Fruit fly (Drosophila melanogaster) whole organism, embryonic: ENCODE measurements around the gene CG10019.

Experiments used
- BtbVII ChIP-seq: fragments of 200-800 bp; sonication (Bioruptor generic); optimal IDR thresholded peaks from 3 replicates; lab custom pipeline; 2017; ENCODE audit warnings: missing biosample characterization, mild to moderate bottlenecking, missing genetic modification characterization
- CG10274 ChIP-seq: fragments of 200-800 bp; sonication (Bioruptor generic); optimal IDR thresholded peaks from 3 replicates; lab custom pipeline; 2017; ENCODE audit warnings: missing biosample characterization, mild to moderate bottlenecking, missing genetic modification characterization
- CG10959 ChIP-seq: fragments of 200-800 bp; sonication (Bioruptor generic); IDR thresholded peaks from 2 replicates; pipeline ENCODE4 v1.3.6; 2022; ENCODE audit warnings: missing biosample characterization, missing genetic modification characterization
- CG11504 ChIP-seq: fragments of 200-800 bp; sonication (Bioruptor generic); optimal IDR thresholded peaks from 3 replicates; lab custom pipeline; 2019; ENCODE audit warnings: missing biosample characterization, mild to moderate bottlenecking, missing genetic modification characterization, moderate library complexity
- CG11696 ChIP-seq: fragments of 200-800 bp; sonication (Bioruptor generic); IDR thresholded peaks from 2 replicates; pipeline ENCODE4 v1.3.6; 2022; ENCODE audit warnings: missing biosample characterization, missing genetic modification characterization
- CG13123 ChIP-seq: fragments of 200-800 bp; sonication (Bioruptor generic); optimal IDR thresholded peaks from 2 replicates; lab custom pipeline; 2016; ENCODE audit warnings: missing biosample characterization, missing genetic modification characterization
- CG13287 ChIP-seq: fragments of 200-800 bp; sonication (Bioruptor generic); IDR thresholded peaks from 2 replicates; pipeline ENCODE4 v1.3.6; 2022; ENCODE audit warnings: missing biosample characterization, missing genetic modification characterization; ENCODE audit not compliant: partially characterized antibody
- CG13894 ChIP-seq: fragments of 200-800 bp; sonication (Bioruptor generic); optimal IDR thresholded peaks from 3 replicates; lab custom pipeline; 2018; ENCODE audit warnings: missing biosample characterization, mild to moderate bottlenecking, missing genetic modification characterization, moderate library complexity
- CG15011 ChIP-seq: fragments of 200-800 bp; sonication (Bioruptor generic); optimal IDR thresholded peaks from 3 replicates; lab custom pipeline; 2018; ENCODE audit warnings: missing biosample characterization, mild to moderate bottlenecking, missing genetic modification characterization
- CG17829 ChIP-seq: fragments of 200-800 bp; optimal IDR thresholded peaks from 2 replicates; lab custom pipeline; 2019; ENCODE audit warnings: missing biosample characterization, mild to moderate bottlenecking, missing genetic modification characterization, moderate library complexity
- CG3163 ChIP-seq: fragments of 200-800 bp; sonication (Bioruptor generic); optimal IDR thresholded peaks from 3 replicates; lab custom pipeline; 2016; ENCODE audit warnings: missing biosample characterization, missing genetic modification characterization
- CG5245 ChIP-seq: fragments of 200-800 bp; sonication (Bioruptor generic); optimal IDR thresholded peaks from 3 replicates; lab custom pipeline; 2016; ENCODE audit warnings: missing biosample characterization, missing genetic modification characterization
- CG7987 ChIP-seq: fragments of 200-800 bp; sonication (Bioruptor generic); optimal IDR thresholded peaks from 2 replicates; lab custom pipeline; 2018; ENCODE audit warnings: missing biosample characterization, mild to moderate bottlenecking, missing genetic modification characterization, moderate library complexity
- Dbx ChIP-seq: fragments of 200-800 bp; sonication (Bioruptor generic); IDR thresholded peaks from 3 replicates; pipeline ENCODE4 v1.3.6; 2022; ENCODE audit warnings: missing biosample characterization, missing genetic modification characterization
- Deaf1 ChIP-seq: fragments of 200-800 bp; optimal IDR thresholded peaks from 3 replicates; lab custom pipeline; 2019; ENCODE audit warnings: missing biosample characterization, mild to moderate bottlenecking, missing genetic modification characterization, moderate library complexity
- Elba2 ChIP-seq: fragments of 200-800 bp; sonication (Bioruptor generic); optimal IDR thresholded peaks from 3 replicates; lab custom pipeline; 2016; ENCODE audit warnings: missing biosample characterization, missing genetic modification characterization
- Fer2 ChIP-seq: fragments of 200-800 bp; sonication (Bioruptor generic); optimal IDR thresholded peaks from 2 replicates; lab custom pipeline; 2018; ENCODE audit warnings: missing biosample characterization, mild to moderate bottlenecking, missing genetic modification characterization, moderate library complexity
- HLH4C ChIP-seq: fragments of 200-800 bp; sonication (Bioruptor generic); IDR thresholded peaks from 3 replicates; pipeline ENCODE4 v1.3.6; 2022; ENCODE audit warnings: missing biosample characterization, missing genetic modification characterization; ENCODE audit not compliant: partially characterized antibody
- Hand ChIP-seq: fragments of 200-800 bp; sonication (Bioruptor generic); optimal IDR thresholded peaks from 2 replicates; lab custom pipeline; 2017; ENCODE audit warnings: mild to moderate bottlenecking, missing biosample characterization, missing genetic modification reagents, missing genetic modification characterization
- Hmx ChIP-seq: fragments of 200-800 bp; sonication (Bioruptor generic); optimal IDR thresholded peaks from 2 replicates; lab custom pipeline; 2016; ENCODE audit warnings: missing biosample characterization, missing genetic modification characterization
- Jarid2 ChIP-seq: fragments of 200-800 bp; sonication (Bioruptor generic); optimal IDR thresholded peaks from 3 replicates; lab custom pipeline; 2017; ENCODE audit warnings: mild to moderate bottlenecking, missing biosample characterization, missing genetic modification reagents, missing genetic modification characterization
- Med ChIP-seq: fragments of 200-800 bp; sonication (Bioruptor generic); peaks from one replicate; lab custom pipeline; 2016; ENCODE audit warnings: missing biosample characterization, missing genetic modification characterization, mild to moderate bottlenecking, inconsistent platforms, moderate library complexity
- Mrtf ChIP-seq: fragments of 200-800 bp; sonication (Bioruptor generic); IDR thresholded peaks from 3 replicates; pipeline ENCODE4 v1.3.6; 2022; ENCODE audit warnings: missing biosample characterization, missing genetic modification characterization
- Nf-YB ChIP-seq: fragments of 200-800 bp; sonication (Bioruptor generic); optimal IDR thresholded peaks from 3 replicates; lab custom pipeline; 2019; ENCODE audit warnings: missing biosample characterization, mild to moderate bottlenecking, missing genetic modification characterization, moderate library complexity
- Spps ChIP-seq: fragments of 200-800 bp; sonication (Bioruptor generic); optimal IDR thresholded peaks from 2 replicates; lab custom pipeline; 2018; ENCODE audit warnings: missing biosample characterization, mild to moderate bottlenecking, missing genetic modification characterization
- Stat92E ChIP-seq, 3 experiments: fragments of >200 bp in 2 of 3; fragments of 200-800 bp in 1 of 3; sonication (Bioruptor generic) in 1 of 3; optimal IDR thresholded peaks; 2 replicates each; lab custom pipeline; 2017 to 2019; ENCODE audit warnings: missing biosample characterization in 3 of 3, missing genetic modification characterization in 3 of 3, mild to moderate bottlenecking in 1 of 3, moderate library complexity in 1 of 3
- TFAM ChIP-seq: fragments of 200-800 bp; sonication (Bioruptor generic); optimal IDR thresholded peaks from 2 replicates; lab custom pipeline; 2017; ENCODE audit warnings: missing biosample characterization, missing genetic modification characterization, inconsistent platforms
- Trl ChIP-seq, 3 experiments: fragments of >200 bp in 2 of 3; fragments of 200-800 bp in 1 of 3; sonication (Bioruptor generic) in 1 of 3; optimal IDR thresholded peaks; 2 replicates in 1 of 3; 3 replicates in 2 of 3; lab custom pipeline; 2016 to 2017; ENCODE audit warnings: missing biosample characterization in 1 of 3, missing genetic modification characterization in 1 of 3
- amos ChIP-seq: fragments of 200-800 bp; sonication (Bioruptor generic); IDR thresholded peaks from 2 replicates; pipeline ENCODE4 v1.3.6; 2022; ENCODE audit warnings: missing biosample characterization, missing genetic modification characterization; ENCODE audit not compliant: partially characterized antibody
- bowl ChIP-seq: fragments of 200-800 bp; sonication (Bioruptor generic); IDR thresholded peaks from 2 replicates; pipeline ENCODE4 v1.3.6; 2022; ENCODE audit warnings: missing biosample characterization, missing genetic modification characterization
- caup ChIP-seq: fragments of 200-800 bp; sonication (Bioruptor generic); optimal IDR thresholded peaks from 3 replicates; lab custom pipeline; 2017; ENCODE audit warnings: missing biosample characterization, mild to moderate bottlenecking, missing genetic modification characterization, moderate library complexity; ENCODE audit not compliant: severe bottlenecking
- cg ChIP-seq: fragments of 200-800 bp; sonication (Bioruptor generic); optimal IDR thresholded peaks from 3 replicates; lab custom pipeline; 2019; ENCODE audit warnings: missing biosample characterization, mild to moderate bottlenecking, missing genetic modification characterization, moderate library complexity
- crol ChIP-seq: fragments of 200-800 bp; sonication (Bioruptor generic); IDR thresholded peaks from 2 replicates; pipeline ENCODE4 v1.3.6; 2022; ENCODE audit warnings: missing biosample characterization, missing genetic modification characterization
- dati ChIP-seq: fragments of 200-800 bp; sonication (Bioruptor generic); IDR thresholded peaks from 2 replicates; pipeline ENCODE4 v1.3.6; 2022; ENCODE audit warnings: missing biosample characterization, missing genetic modification characterization
- gem ChIP-seq: fragments of 200-800 bp; sonication (Bioruptor generic); optimal IDR thresholded peaks from 2 replicates; lab custom pipeline; 2019; ENCODE audit warnings: missing biosample characterization, mild to moderate bottlenecking, missing genetic modification characterization, moderate library complexity
- hth ChIP-seq: fragments of >200 bp; optimal IDR thresholded peaks from 2 replicates; lab custom pipeline; 2017; ENCODE audit warnings: inconsistent platforms
- lola ChIP-seq, 3 experiments: fragments of >200 bp in 2 of 3; fragments of 200-800 bp in 1 of 3; sonication (Bioruptor generic) in 1 of 3; optimal IDR thresholded peaks; 2 replicates each; lab custom pipeline; 2017 to 2019; ENCODE audit warnings: missing biosample characterization in 3 of 3, missing genetic modification characterization in 3 of 3, mild to moderate bottlenecking in 1 of 3, moderate library complexity in 1 of 3
- pros ChIP-seq: fragments of 200-800 bp; sonication (Bioruptor generic); optimal IDR thresholded peaks from 3 replicates; lab custom pipeline; 2019; ENCODE audit warnings: missing biosample characterization, mild to moderate bottlenecking, missing genetic modification characterization, moderate library complexity
- rib ChIP-seq: fragments of 200-800 bp; sonication (Bioruptor generic); IDR thresholded peaks from 2 replicates; pipeline ENCODE4 v1.3.6; 2022; ENCODE audit warnings: missing biosample characterization, missing genetic modification characterization
- sd ChIP-seq: fragments of 200-800 bp; sonication (Bioruptor generic); optimal IDR thresholded peaks from 3 replicates; lab custom pipeline; 2018; ENCODE audit warnings: missing biosample characterization, mild to moderate bottlenecking, missing genetic modification characterization, moderate library complexity
- sens ChIP-seq: fragments of 200-800 bp; sonication (Bioruptor generic); peaks from one replicate; lab custom pipeline; 2016; ENCODE audit warnings: missing biosample characterization, missing genetic modification characterization
- seq ChIP-seq: fragments of 200-800 bp; sonication (Bioruptor generic); IDR thresholded peaks from 2 replicates; pipeline ENCODE4 v1.3.6; 2022; ENCODE audit warnings: missing biosample characterization, missing genetic modification characterization
- shn ChIP-seq: fragments of 200-800 bp; sonication (Bioruptor generic); optimal IDR thresholded peaks from 3 replicates; lab custom pipeline; 2016; ENCODE audit warnings: missing biosample characterization, missing genetic modification characterization
- tap ChIP-seq: fragments of 200-800 bp; optimal IDR thresholded peaks from 3 replicates; lab custom pipeline; 2019; ENCODE audit warnings: missing biosample characterization, mild to moderate bottlenecking, missing genetic modification characterization, moderate library complexity
- zen2 ChIP-seq: fragments of 200-800 bp; sonication (Bioruptor generic); IDR thresholded peaks from 3 replicates; pipeline ENCODE4 v1.3.6; 2022; ENCODE audit warnings: missing biosample characterization, missing genetic modification characterization; ENCODE audit not compliant: partially characterized antibody

The CG10019 gene

DNA sequence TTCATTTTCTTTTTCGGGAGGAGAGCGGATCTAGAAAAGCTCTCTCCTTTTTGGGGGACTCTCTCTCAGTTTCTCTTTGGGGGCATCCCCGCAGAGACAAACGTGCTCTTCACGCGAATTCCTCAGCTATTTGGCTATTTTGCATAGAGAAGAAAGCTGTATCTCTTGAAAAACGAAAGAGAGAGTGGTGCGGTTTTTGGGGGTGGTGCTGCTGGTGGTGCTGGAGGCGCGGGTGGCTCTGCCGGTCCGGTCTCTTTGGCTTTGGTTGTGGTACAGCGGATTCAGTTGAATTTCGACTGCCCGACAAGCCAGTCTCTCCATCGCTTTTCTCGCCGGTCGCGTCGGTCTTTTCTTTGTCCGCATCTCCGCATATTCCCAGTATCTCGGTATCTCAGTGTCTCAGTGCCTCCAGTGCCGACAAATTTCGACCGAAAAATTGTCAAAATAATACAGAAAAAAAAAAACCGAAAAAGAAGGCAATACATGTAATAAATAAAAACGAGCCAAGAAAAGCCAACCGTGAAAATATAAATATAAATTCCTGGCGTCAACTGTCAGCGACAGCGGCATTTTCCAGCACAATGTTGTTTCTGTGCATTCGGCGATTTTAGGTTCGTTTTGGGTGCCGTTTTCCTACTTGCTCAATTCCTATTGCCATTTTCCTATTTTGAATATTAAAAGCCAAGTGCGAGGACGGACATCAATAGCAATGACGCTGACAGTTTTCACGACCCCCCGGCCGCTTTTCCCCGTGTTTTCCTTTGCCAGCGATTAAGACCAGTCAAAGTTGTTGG, at the start of gene CG10019:
Gene CG10019 (plus strand): TSS at position 285 of the 794 bp plus-strand sequence.
- TF ChIP-seq HLH4C (0 out of 3 replicates have a peak, but pooled peaks have one; percentile 20), Hand (GFP tag; lab: Kevin White, UChicago) (peak; percentile 26), gem (tag; lab: Kevin White, UChicago) (no peak), Med (GFP tag; lab: Kevin White, UChicago) (peak; percentile 71), CG11696 (GFP tag; lab: Robert Waterston, UW) (0 out of 2 replicates have a peak, but pooled peaks have one; percentile 23), Trl (optimal IDR thresholded peaks at IDR 0.05; lab: Kevin White, UChicago) (peak; percentile 80 to 98), Trl (GFP tag; optimal IDR thresholded peaks at IDR 0.05; lab: Kevin White, UChicago) (no peak), sens (peak; percentile 75), sd (tag; lab: Kevin White, UChicago) (peak; percentile 58), rib (0 out of 2 replicates have a peak, but pooled peaks have one; percentile 18), Jarid2 (GFP tag; lab: Kevin White, UChicago) (peak; percentile 75), Dbx (GFP tag; lab: Robert Waterston, UW) (0 out of 3 replicates have a peak, but pooled peaks have one; percentile 8), Spps (tag; lab: Kevin White, UChicago) (no peak), caup (GFP tag; lab: Kevin White, UChicago) (peak; percentile 3), Deaf1 (tag; lab: Kevin White, UChicago) (peak; percentile 47), Elba2 (GFP tag; lab: Kevin White, UChicago) (peak; percentile 61), bowl (GFP tag; lab: Robert Waterston, UW) (no peak), crol (GFP tag; lab: Robert Waterston, UW) (peak; percentile 78), zen2 (GFP tag; lab: Robert Waterston, UW) (0 out of 3 replicates have a peak, but pooled peaks have one; percentile 30), amos (GFP tag; lab: Robert Waterston, UW) (peak; percentile 19; the same call in 1 of the 2 replicates), cg (GFP tag; lab: Kevin White, UChicago) (no peak), hth (no peak), CG3163 (GFP tag; lab: Kevin White, UChicago) (peak; percentile 98), CG13287 (GFP tag; lab: Robert Waterston, UW) (peak; percentile 44; the same call in 1 of the 2 replicates)

DNA sequence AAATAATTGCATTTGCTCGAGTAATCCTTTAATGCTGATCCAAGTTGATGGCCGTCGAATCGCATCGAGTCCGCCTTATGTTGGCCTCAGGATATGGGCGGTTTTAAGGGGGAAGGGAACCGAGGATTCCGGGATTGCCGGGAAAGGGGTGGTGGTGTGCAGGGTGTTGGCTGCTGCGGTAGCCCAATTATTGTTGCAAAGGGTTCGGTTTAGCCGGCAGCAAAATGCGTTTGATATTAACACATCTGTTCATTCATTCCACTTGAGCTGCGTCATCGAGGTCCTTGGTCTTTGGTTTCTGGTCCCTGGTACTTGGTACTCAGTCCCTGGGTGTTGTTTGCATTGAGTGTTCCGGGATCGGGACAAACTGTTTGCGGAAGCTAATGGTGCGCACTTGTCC, 48.9 kb upstream of the CG10019 start:
- no peak for TF ChIP-seq CG5245 (GFP tag; lab: Kevin White, UChicago)
- TF ChIP-seq BtbVII (GFP tag; lab: Kevin White, UChicago) = no peak
- TF ChIP-seq Mrtf (GFP tag; lab: Robert Waterston, UW) = 0 out of 3 replicates have a peak, but pooled peaks have one; percentile 11
- TF ChIP-seq crol (GFP tag; lab: Robert Waterston, UW) = peak; percentile 31; the same call in 1 of the 2 replicates
- peak; percentile 57 for TF ChIP-seq pros
- peak; percentile 50 for TF ChIP-seq tap (tag; lab: Kevin White, UChicago)

DNA sequence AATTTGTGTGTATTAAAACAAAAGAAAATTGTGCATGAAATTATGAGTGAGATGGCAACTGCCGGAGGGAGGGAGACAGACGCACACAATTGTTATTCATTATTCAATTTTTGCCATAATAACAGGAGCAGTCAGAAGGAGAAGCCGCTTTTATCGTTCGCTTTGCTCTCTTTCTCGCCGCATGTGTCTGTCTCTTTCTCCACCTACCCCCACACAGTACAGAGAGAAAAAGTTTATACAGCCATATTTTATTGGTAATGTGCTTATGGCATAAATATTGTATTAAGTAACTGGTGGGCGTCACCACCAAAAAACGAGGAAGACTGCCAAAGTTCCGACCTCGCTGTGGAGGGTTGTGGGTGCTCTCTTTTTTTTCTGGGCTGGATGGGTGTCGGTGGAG, 47.8 kb upstream of the CG10019 start:
- TF ChIP-seq Hmx (no peak), CG7987 (GFP tag; lab: Kevin White, UChicago) (no peak), lola (GFP tag; optimal IDR thresholded peaks at IDR 0.05; lab: Kevin White, UChicago) (no peak), Fer2 (tag; lab: Kevin White, UChicago) (no peak), Stat92E (GFP tag; optimal IDR thresholded peaks at IDR 0.05; lab: Kevin White, UChicago) (no peak), CG11504 (tag; lab: Kevin White, UChicago) (no peak), CG13123 (GFP tag; lab: Kevin White, UChicago) (no peak), Nf-YB (peak; percentile 87), CG10274 (GFP tag; lab: Kevin White, UChicago) (no peak), CG13894 (tag; lab: Kevin White, UChicago) (no peak), CG15011 (GFP tag; lab: Kevin White, UChicago) (no peak), Deaf1 (tag; lab: Kevin White, UChicago) (peak; percentile 34), TFAM (no peak), CG17829 (tag; lab: Kevin White, UChicago) (no peak), CG10959 (no peak), seq (GFP tag; lab: Robert Waterston, UW) (peak; percentile 74; the same call in 1 of the 2 replicates), dati (GFP tag; lab: Robert Waterston, UW) (no peak), shn (no peak)
